Worm (Caenorhabditis elegans) whole organism, early embryonic: ENCODE measurements around the gene ddx-15.

Experiments used
- F13C5.2 ChIP-seq: sonication (generic microtip); optimal IDR thresholded peaks from 2 replicates; lab custom pipeline; 2017; ENCODE audit warnings: mild to moderate bottlenecking, missing genetic modification characterization, inconsistent platforms, missing compliant biosample characterization
- aly-1 ChIP-seq: sonication (generic microtip); optimal IDR thresholded peaks from 2 replicates; lab custom pipeline; 2016; ENCODE audit warnings: missing genetic modification characterization, missing compliant biosample characterization
- ama-1 ChIP-seq: fragments of 150-350 bp; optimal IDR thresholded peaks from 2 replicates; lab custom pipeline; 2014
- ceh-36 ChIP-seq: sonication (generic microtip); optimal IDR thresholded peaks from 2 replicates; lab custom pipeline; 2016; ENCODE audit warnings: missing genetic modification characterization, inconsistent platforms, missing compliant biosample characterization
- ets-7 ChIP-seq: sonication (generic microtip); optimal IDR thresholded peaks from 2 replicates; lab custom pipeline; 2016; ENCODE audit warnings: missing genotype, missing genetic modification characterization, missing compliant biosample characterization
- flt-1 ChIP-seq: fragments of 200-800 bp; sonication (Bioruptor generic); IDR thresholded peaks from 2 replicates; pipeline ENCODE4 v1.3.6; 2022; ENCODE audit warnings: missing genetic modification characterization, missing compliant biosample characterization
- hmbx-1 ChIP-seq: sonication (generic microtip); optimal IDR thresholded peaks from 2 replicates; lab custom pipeline; 2016; ENCODE audit warnings: mild to moderate bottlenecking, missing genetic modification characterization, missing compliant biosample characterization
- hmg-4 ChIP-seq: fragments of 200-800 bp; sonication (Bioruptor generic); optimal IDR thresholded peaks from 2 replicates; lab custom pipeline; 2018; ENCODE audit warnings: mild to moderate bottlenecking, missing genetic modification characterization, missing compliant biosample characterization
- hnd-1 ChIP-seq: sonication (generic microtip); optimal IDR thresholded peaks from 2 replicates; lab custom pipeline; 2016; ENCODE audit warnings: missing genetic modification characterization, missing compliant biosample characterization
- pes-1 ChIP-seq: fragments of 200-800 bp; sonication (Bioruptor generic); IDR thresholded peaks from 2 replicates; pipeline ENCODE4 v1.3.6; 2022; ENCODE audit warnings: missing genetic modification reagents, missing genetic modification characterization, missing compliant biosample characterization
- scrt-1 ChIP-seq: fragments of 200-800 bp; sonication (Bioruptor generic); IDR thresholded peaks from 2 replicates; pipeline ENCODE4 v1.3.6; 2022; ENCODE audit warnings: missing genetic modification characterization, missing compliant biosample characterization
- sea-1 ChIP-seq: fragments of 200-800 bp; sonication (Bioruptor generic); conservative IDR thresholded peaks from 2 replicates; pipeline ENCODE4 v1.3.6; 2022; ENCODE audit warnings: missing genetic modification characterization, missing compliant biosample characterization
- tra-4 ChIP-seq: sonication (generic microtip); optimal IDR thresholded peaks from 2 replicates; lab custom pipeline; 2017; ENCODE audit warnings: missing genetic modification characterization, missing compliant biosample characterization

ce11 chrIII:5588746-5589145 lies 2.8 kb downstream of the ddx-15 start:
- no peak for TF ChIP-seq aly-1
- TF ChIP-seq hnd-1 (tag; lab: Kevin White, UChicago), result no peak
- no peak for TF ChIP-seq ceh-36 (tag; lab: Kevin White, UChicago)
- TF ChIP-seq scrt-1 (GFP tag; lab: Robert Waterston, UW), result no peak
- TF ChIP-seq ama-1 (lab: Kevin White, UChicago), result no peak
- TF ChIP-seq hmg-4, result no peak
- TF ChIP-seq ets-7 (tag; lab: Kevin White, UChicago), result no peak
- no peak for TF ChIP-seq sea-1 (GFP tag; lab: Robert Waterston, UW)
- no peak for TF ChIP-seq tra-4 (tag; lab: Kevin White, UChicago)
- TF ChIP-seq flt-1 (GFP tag; lab: Robert Waterston, UW), result no peak
- TF ChIP-seq pes-1 (GFP tag; lab: Robert Waterston, UW), result no peak
- TF ChIP-seq F13C5.2 (tag; lab: Kevin White, UChicago), result no peak
- no peak for TF ChIP-seq hmbx-1 (tag; lab: Kevin White, UChicago)
